Fruit fly (Drosophila melanogaster): ENCODE results near the gene Polr3D.
A peak's percentile ranks its signal among the peaks of the same experiment; 100 is the strongest.

Gene Polr3D

dm6 chr3L:18148418-18148973, 39.1 kb upstream of the Polr3D start, which contains the start of gene CG7330 (continued):
- peak; percentile 83 for TF ChIP-seq CG34376 (GFP tag; optimal IDR thresholded peaks at IDR 0.05)
- TF ChIP-seq CTCF (GFP tag; optimal IDR thresholded peaks at IDR 0.05): peak; percentile 57
- peak; percentile 46 for TF ChIP-seq kni (GFP tag; optimal IDR thresholded peaks at IDR 0.05)
- TF ChIP-seq Trl (optimal IDR thresholded peaks at IDR 0.05): no peak
- peak; percentile 26 for TF ChIP-seq Trl (GFP tag; optimal IDR thresholded peaks at IDR 0.05)
- peak; percentile 91 for TF ChIP-seq tap (tag; optimal IDR thresholded peaks at IDR 0.05)
- peak; percentile 90 for TF ChIP-seq CG4424 (GFP tag; optimal IDR thresholded peaks at IDR 0.05)
- TF ChIP-seq CG1603 (tag; optimal IDR thresholded peaks at IDR 0.05): peak; percentile 44
- TF ChIP-seq gfzf (GFP tag; optimal IDR thresholded peaks at IDR 0.05): no peak
- peak; percentile 56 for TF ChIP-seq Adf1 (GFP tag; IDR thresholded peaks at IDR 0.05)
- peak; percentile 55 for TF ChIP-seq Lhr (GFP tag; optimal IDR thresholded peaks at IDR 0.05)
- TF ChIP-seq bab2 (GFP tag; optimal IDR thresholded peaks at IDR 0.05): peak; percentile 18
- peak; percentile 92 for TF ChIP-seq Ssrp (tag; optimal IDR thresholded peaks at IDR 0.05)
- TF ChIP-seq trem (tag; optimal IDR thresholded peaks at IDR 0.05): peak; percentile 63
- TF ChIP-seq CG15479 (GFP tag; optimal IDR thresholded peaks at IDR 0.05): no peak
- peak in 1 of 2 experiments; percentile 55 for TF ChIP-seq insv (GFP tag; optimal IDR thresholded peaks at IDR 0.05)
- TF ChIP-seq CG12299 (tag; optimal IDR thresholded peaks at IDR 0.05): peak; percentile 87
- TF ChIP-seq CG4730 (GFP tag; IDR thresholded peaks at IDR 0.05): peak; percentile 85
- TF ChIP-seq Ptx1 (GFP tag; IDR thresholded peaks at IDR 0.05): peak; percentile 94
- peak; percentile 78 for TF ChIP-seq CG5245 (GFP tag; optimal IDR thresholded peaks at IDR 0.05)
- peak; percentile 85 for TF ChIP-seq row (GFP tag; IDR thresholded peaks at IDR 0.05)
- TF ChIP-seq CG3065 (GFP tag; optimal IDR thresholded peaks at IDR 0.05): peak; percentile 47
- peak; percentile 69 for TF ChIP-seq zen (tag; optimal IDR thresholded peaks at IDR 0.05)
- TF ChIP-seq CG14965 (GFP tag; optimal IDR thresholded peaks at IDR 0.05; ENCODE audit: borderline replicate concordance): no peak
- peak; percentile 90 for TF ChIP-seq sens (GFP tag)
- TF ChIP-seq sob (GFP tag; IDR thresholded peaks at IDR 0.05): peak; percentile 86
- TF ChIP-seq bigmax (GFP tag; optimal IDR thresholded peaks at IDR 0.05): no peak
- peak; percentile 79 for TF ChIP-seq CG12071 (GFP tag; optimal IDR thresholded peaks at IDR 0.05)
- TF ChIP-seq sima (GFP tag; optimal IDR thresholded peaks at IDR 0.05): no peak
- no peak for TF ChIP-seq CG11398 (GFP tag; optimal IDR thresholded peaks at IDR 0.05)
- TF ChIP-seq wor (GFP tag; IDR thresholded peaks at IDR 0.05): peak; percentile 92
- peak; percentile 93 for TF ChIP-seq fd3F (GFP tag; optimal IDR thresholded peaks at IDR 0.05)
- TF ChIP-seq pb (GFP tag; optimal IDR thresholded peaks at IDR 0.05): no peak
- peak; percentile 60 for TF ChIP-seq schlank (tag; optimal IDR thresholded peaks at IDR 0.05)
- TF ChIP-seq sug (tag; optimal IDR thresholded peaks at IDR 0.05): peak; percentile 88
- TF ChIP-seq CG7987 (GFP tag; optimal IDR thresholded peaks at IDR 0.05): peak; percentile 63
- TF ChIP-seq CG32772 (GFP tag; IDR thresholded peaks at IDR 0.05): peak; percentile 84
- TF ChIP-seq CG5953 (GFP tag; IDR thresholded peaks at IDR 0.05): peak; percentile 75
- no peak for TF ChIP-seq nerfin-2 (GFP tag; IDR thresholded peaks at IDR 0.05; ENCODE audit: partially characterized antibody)
- TF ChIP-seq eve (GFP tag; optimal IDR thresholded peaks at IDR 0.05): peak in 1 of 2 experiments; percentile 98
- TF ChIP-seq cg (GFP tag; optimal IDR thresholded peaks at IDR 0.05): no peak
- TF ChIP-seq Oaz (GFP tag; IDR thresholded peaks at IDR 0.05): peak; percentile 80
- peak; percentile 43 for TF ChIP-seq mirr (GFP tag; optimal IDR thresholded peaks at IDR 0.05)
- TF ChIP-seq CG2116 (GFP tag; optimal IDR thresholded peaks at IDR 0.05): peak; percentile 64
- TF ChIP-seq onecut (GFP tag; IDR thresholded peaks at IDR 0.05): peak; percentile 77
- no peak for TF ChIP-seq CG3838 (GFP tag; optimal IDR thresholded peaks at IDR 0.05)
- peak; percentile 89 for TF ChIP-seq D19A (tag; optimal IDR thresholded peaks at IDR 0.05)
- peak; percentile 82 for TF ChIP-seq CG10979 (tag; optimal IDR thresholded peaks at IDR 0.05)
- no peak for TF ChIP-seq btn (GFP tag; optimal IDR thresholded peaks at IDR 0.05)
- peak; percentile 69 for TF ChIP-seq trh (GFP tag; optimal IDR thresholded peaks at IDR 0.05)
- peak; percentile 89 for TF ChIP-seq CG11723 (GFP tag; optimal IDR thresholded peaks at IDR 0.05)
- no peak for TF ChIP-seq maf-S (GFP tag; optimal IDR thresholded peaks at IDR 0.05)
